Worm (Caenorhabditis elegans) whole organism, mixed stage, embryonic: ENCODE measurements around the gene F48G7.10.
A peak's percentile ranks its signal among the peaks of the same experiment; 100 is the strongest.

ENCODE experiments used
- M03D4.4 ChIP-seq: sonication (generic microtip); optimal IDR thresholded peaks from 2 replicates; lab custom pipeline; 2017; ENCODE audit warnings: mild to moderate bottlenecking, missing genetic modification characterization, missing compliant biosample characterization
- bed-3 ChIP-seq: fragments of 200-800 bp; sonication (Bioruptor generic); optimal IDR thresholded peaks from 3 replicates; lab custom pipeline; 2018; ENCODE audit warnings: mild to moderate bottlenecking, missing genetic modification characterization, moderate library complexity, missing compliant biosample characterization
- ceh-39 ChIP-seq: fragments of 150-350 bp; optimal IDR thresholded peaks from 2 replicates; lab custom pipeline; 2014; ENCODE audit warnings: missing biosample characterization, missing genetic modification characterization
- ceh-43 ChIP-seq: fragments of 200-800 bp; sonication (Bioruptor generic); optimal IDR thresholded peaks from 2 replicates; lab custom pipeline; 2018; ENCODE audit warnings: mild to moderate bottlenecking, missing genetic modification characterization, moderate library complexity, missing compliant biosample characterization
- ceh-83 ChIP-seq: fragments of 200-800 bp; sonication (Bioruptor generic); optimal IDR thresholded peaks from 2 replicates; lab custom pipeline; 2018; ENCODE audit warnings: mild to moderate bottlenecking, missing genetic modification characterization, missing compliant biosample characterization
- ces-1 ChIP-seq: fragments of 150-350 bp; optimal IDR thresholded peaks from 2 replicates; lab custom pipeline; 2014; ENCODE audit warnings: missing biosample characterization, missing genetic modification reagents, missing genetic modification characterization
- cnd-1 ChIP-seq: fragments of 200-800 bp; sonication (Bioruptor generic); optimal IDR thresholded peaks from 2 replicates; lab custom pipeline; 2018; ENCODE audit warnings: mild to moderate bottlenecking, missing genetic modification characterization, missing compliant biosample characterization
- elt-1 ChIP-seq: sonication (generic microtip); optimal IDR thresholded peaks from 2 replicates; lab custom pipeline; 2017; ENCODE audit warnings: missing genetic modification characterization, mild to moderate bottlenecking, missing compliant biosample characterization, antibody characterized with exemption, moderate library complexity, borderline replicate concordance; ENCODE audit not compliant: insufficient read depth
- elt-3 ChIP-seq: fragments of 150-350 bp; optimal IDR thresholded peaks from 2 replicates; lab custom pipeline; 2014; ENCODE audit warnings: missing biosample characterization, missing genetic modification characterization
- ham-2 ChIP-seq: fragments of 200-800 bp; sonication (Bioruptor generic); optimal IDR thresholded peaks from 2 replicates; lab custom pipeline; 2018; ENCODE audit warnings: mild to moderate bottlenecking, missing genetic modification characterization, missing compliant biosample characterization
- hlh-1 ChIP-seq: fragments of 150-350 bp; optimal IDR thresholded peaks from 2 replicates; lab custom pipeline; 2014; ENCODE audit warnings: missing biosample characterization, missing genetic modification reagents, missing genetic modification characterization
- lin-32 ChIP-seq: fragments of 200-800 bp; sonication (Bioruptor generic); optimal IDR thresholded peaks from 2 replicates; lab custom pipeline; 2018; ENCODE audit warnings: mild to moderate bottlenecking, missing genetic modification characterization, missing compliant biosample characterization
- lsy-2 ChIP-seq: fragments of 150-350 bp; optimal IDR thresholded peaks from 2 replicates; lab custom pipeline; 2014; ENCODE audit warnings: missing biosample characterization, missing genetic modification characterization
- mab-5 ChIP-seq: fragments of 150-350 bp; optimal IDR thresholded peaks from 2 replicates; lab custom pipeline; 2014; ENCODE audit warnings: missing biosample characterization, missing genetic modification characterization
- mls-2 ChIP-seq: sonication (generic microtip); optimal IDR thresholded peaks from 2 replicates; lab custom pipeline; 2016; ENCODE audit warnings: mild to moderate bottlenecking, missing genetic modification characterization, moderate library complexity, missing compliant biosample characterization
- nhr-12 ChIP-seq: fragments of 150-350 bp; optimal IDR thresholded peaks from 2 replicates; lab custom pipeline; 2014; ENCODE audit warnings: missing biosample characterization, missing genetic modification characterization
- nhr-2 ChIP-seq: fragments of 150-350 bp; optimal IDR thresholded peaks from 2 replicates; lab custom pipeline; 2014; ENCODE audit warnings: missing biosample characterization, missing genetic modification characterization
- nhr-237 ChIP-seq: fragments of 150-350 bp; optimal IDR thresholded peaks from 2 replicates; lab custom pipeline; 2014; ENCODE audit warnings: missing biosample characterization, missing genetic modification characterization
- nhr-28 ChIP-seq: fragments of 150-350 bp; optimal IDR thresholded peaks from 2 replicates; lab custom pipeline; 2014; ENCODE audit warnings: missing biosample characterization, missing genetic modification characterization
- nhr-76 ChIP-seq: sonication (generic microtip); optimal IDR thresholded peaks from 2 replicates; lab custom pipeline; 2017; ENCODE audit warnings: missing biosample characterization, missing genetic modification characterization
- pha-4 ChIP-seq: fragments of 150-350 bp; optimal IDR thresholded peaks from 2 replicates; lab custom pipeline; 2018; ENCODE audit warnings: missing biosample characterization, missing genetic modification reagents, missing genetic modification characterization
- sem-2 ChIP-seq: fragments of 200-800 bp; sonication (Bioruptor generic); optimal IDR thresholded peaks from 2 replicates; lab custom pipeline; 2018; ENCODE audit warnings: mild to moderate bottlenecking, missing genetic modification characterization, missing compliant biosample characterization
- snpc-4 ChIP-seq: fragments of 150-350 bp; optimal IDR thresholded peaks from 2 replicates; lab custom pipeline; 2014; ENCODE audit warnings: missing biosample characterization, missing genetic modification characterization
- tbx-8 ChIP-seq: fragments of 200-800 bp; sonication (Bioruptor generic); optimal IDR thresholded peaks from 2 replicates; lab custom pipeline; 2018; ENCODE audit warnings: mild to moderate bottlenecking, missing genetic modification characterization, moderate library complexity, missing compliant biosample characterization
- unc-120 ChIP-seq: sonication (generic microtip); optimal IDR thresholded peaks from 2 replicates; lab custom pipeline; 2017; ENCODE audit warnings: missing genetic modification characterization, missing compliant biosample characterization; ENCODE audit not compliant: poor library complexity, severe bottlenecking
- unc-39 ChIP-seq: fragments of 150-350 bp; optimal IDR thresholded peaks from 2 replicates; lab custom pipeline; 2014; ENCODE audit warnings: missing biosample characterization, missing genetic modification characterization
- unc-62 ChIP-seq: fragments of 150-350 bp; optimal IDR thresholded peaks from 2 replicates; lab custom pipeline; 2014; ENCODE audit warnings: missing biosample characterization, missing genetic modification reagents, missing genetic modification characterization
- zip-8 ChIP-seq: fragments of 150-350 bp; optimal IDR thresholded peaks from 2 replicates; lab custom pipeline; 2014; ENCODE audit warnings: missing biosample characterization, missing genetic modification characterization
- ztf-11 ChIP-seq: fragments of 150-350 bp; optimal IDR thresholded peaks from 2 replicates; lab custom pipeline; 2014; ENCODE audit warnings: missing biosample characterization, missing genetic modification characterization

F48G7.10 gene

DNA sequence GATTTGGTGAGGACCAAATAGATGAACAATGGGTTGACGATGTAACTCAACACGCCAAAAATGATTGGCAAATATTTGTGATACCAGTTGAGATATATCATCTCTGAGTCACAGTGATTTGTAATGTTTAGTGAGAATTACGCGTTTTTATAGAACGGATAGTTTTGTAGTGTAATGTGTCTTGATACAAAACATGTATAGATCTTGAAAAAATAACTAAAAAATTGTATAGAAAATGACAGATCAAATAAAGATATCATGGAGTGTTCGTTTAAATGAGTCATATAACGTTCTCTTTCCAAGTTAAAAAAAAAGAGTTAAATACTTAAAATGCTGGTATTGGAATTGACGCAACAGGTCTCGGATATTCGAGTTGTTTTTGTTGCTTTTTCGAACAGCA, 19.6 kb upstream of the F48G7.10 start, which contains the start of gene srj-6:
srj-6 (minus strand) TSS at position 101 of the 400 bp plus-strand sequence.
- TF ChIP-seq nhr-237 (tag; lab: Kevin White, UChicago), result no peak
- no peak for TF ChIP-seq nhr-12 (tag; lab: Kevin White, UChicago)
- TF ChIP-seq zip-8 (tag; lab: Kevin White, UChicago), result no peak
- no peak for TF ChIP-seq ztf-11 (tag; lab: Kevin White, UChicago)
- TF ChIP-seq bed-3 (GFP tag; lab: Kevin White, UChicago), result no peak
- no peak for TF ChIP-seq lsy-2
- TF ChIP-seq nhr-28 (tag; lab: Kevin White, UChicago), result no peak
- TF ChIP-seq snpc-4 (tag; lab: Kevin White, UChicago), result no peak
- TF ChIP-seq nhr-2 (tag; lab: Kevin White, UChicago), result no peak
- no peak for TF ChIP-seq nhr-76 (tag; lab: Kevin White, UChicago)
- no peak for TF ChIP-seq pha-4
- no peak for TF ChIP-seq ceh-43
- no peak for TF ChIP-seq unc-39 (tag; lab: Kevin White, UChicago)
- no peak for TF ChIP-seq ham-2 (GFP tag; lab: Kevin White, UChicago)
- TF ChIP-seq elt-1 (tag; lab: Kevin White, UChicago), result no peak
- no peak for TF ChIP-seq lin-32 (GFP tag; lab: Kevin White, UChicago)
- TF ChIP-seq, all 35 proteins: peak for 0

ce11 chrV:652940-653339, 18.2 kb upstream of the F48G7.10 start, which contains the start of gene srj-5:
TSS of gene srj-5 (minus strand) at chrV:653040.
- no peak for TF ChIP-seq snpc-4 (tag; lab: Kevin White, UChicago)
- TF ChIP-seq cnd-1 (tag; lab: Kevin White, UChicago), result no peak
- TF ChIP-seq lin-32 (GFP tag; lab: Kevin White, UChicago), result no peak
- no peak for TF ChIP-seq sem-2 (GFP tag; lab: Kevin White, UChicago)
- TF ChIP-seq zip-8 (tag; lab: Kevin White, UChicago), result no peak
- TF ChIP-seq pha-4, result no peak
- TF ChIP-seq unc-120 (tag; lab: Kevin White, UChicago), result no peak
- TF ChIP-seq M03D4.4 (tag; lab: Kevin White, UChicago), result no peak
- TF ChIP-seq mab-5 (tag; lab: Kevin White, UChicago), result no peak
- TF ChIP-seq ham-2 (GFP tag; lab: Kevin White, UChicago), result no peak
- no peak for TF ChIP-seq unc-39 (tag; lab: Kevin White, UChicago)
- TF ChIP-seq nhr-28 (tag; lab: Kevin White, UChicago), result no peak

DNA sequence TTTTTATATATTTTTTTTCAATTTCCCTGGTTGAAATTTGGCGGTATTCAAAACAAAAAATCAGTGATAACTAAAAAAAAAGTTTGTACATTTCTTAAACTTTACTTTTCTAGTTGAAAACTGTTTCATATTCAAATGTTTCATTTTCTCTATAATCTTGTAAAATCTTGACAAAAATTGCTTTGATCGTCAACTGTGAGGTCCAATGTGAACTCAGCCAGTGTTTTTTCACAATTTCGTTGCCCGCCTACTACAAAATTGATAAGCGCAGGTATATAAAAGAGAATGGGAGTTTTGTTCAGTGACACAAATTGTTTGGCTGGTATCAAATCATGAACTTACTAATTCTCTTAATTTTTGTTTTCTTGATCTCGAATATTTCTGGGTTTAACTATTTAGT, 12.1 kb upstream of the F48G7.10 start, which contains the start of gene ugt-42:
ugt-42 (plus strand) TSS at position 301 of the 400 bp plus-strand sequence.
- TF ChIP-seq nhr-12 (tag; lab: Kevin White, UChicago), result no peak
- no peak for TF ChIP-seq elt-1 (tag; lab: Kevin White, UChicago)
- no peak for TF ChIP-seq zip-8 (tag; lab: Kevin White, UChicago)
- TF ChIP-seq sem-2 (GFP tag; lab: Kevin White, UChicago), result no peak
- no peak for TF ChIP-seq ceh-39
- no peak for TF ChIP-seq lin-32 (GFP tag; lab: Kevin White, UChicago)
- TF ChIP-seq unc-62 (GFP tag; lab: Kevin White, UChicago), result no peak
- no peak for TF ChIP-seq hlh-1 (tag; lab: Kevin White, UChicago)
- TF ChIP-seq nhr-237 (tag; lab: Kevin White, UChicago), result no peak
- no peak for TF ChIP-seq tbx-8
- TF ChIP-seq mab-5 (tag; lab: Kevin White, UChicago), result no peak
- TF ChIP-seq pha-4, result no peak
- no peak for TF ChIP-seq ceh-83 (GFP tag; lab: Kevin White, UChicago)
- TF ChIP-seq nhr-2 (tag; lab: Kevin White, UChicago), result no peak
- TF ChIP-seq elt-3 (tag; lab: Kevin White, UChicago), result no peak
- TF ChIP-seq ces-1, result no peak
- no peak for TF ChIP-seq bed-3 (GFP tag; lab: Kevin White, UChicago)
- TF ChIP-seq mls-2 (tag; lab: Kevin White, UChicago), result no peak
- TF ChIP-seq lsy-2, result no peak

- TF ChIP-seq lin-32 (GFP tag; lab: Kevin White, UChicago) (no peak), nhr-237 (tag; lab: Kevin White, UChicago) (no peak), sem-2 (GFP tag; lab: Kevin White, UChicago) (no peak), ham-2 (GFP tag; lab: Kevin White, UChicago) (no peak)
Measured at ce11 chrV:646129-646528, 11.4 kb upstream of the F48G7.10 start, which contains the start of gene F48G7.12. TSS of gene F48G7.12 (minus strand) at chrV:646229.

DNA sequence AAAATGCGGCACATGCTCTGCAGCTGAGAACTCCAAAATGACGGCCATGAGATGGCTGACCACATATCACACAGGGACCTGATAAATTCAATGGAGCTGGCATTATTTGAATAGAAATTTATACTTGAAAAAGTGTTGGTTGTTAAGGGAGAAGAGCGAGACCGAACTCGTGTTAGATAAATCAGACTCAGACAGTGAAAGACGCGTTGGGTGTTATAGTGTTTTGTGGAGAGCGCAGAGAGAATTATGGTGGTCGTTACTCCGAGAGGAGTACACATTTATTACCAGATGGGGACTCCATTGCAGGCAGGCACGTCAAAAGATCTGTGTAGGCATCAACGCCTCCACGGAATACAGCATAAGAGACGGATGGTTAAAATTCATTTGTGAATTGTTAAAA, 8.0 kb upstream of the F48G7.10 start, which contains the start of gene nhr-190:
nhr-190 (minus strand) TSS at position 175 of the 400 bp plus-strand sequence.
- TF ChIP-seq ceh-43 (no peak), tbx-8 (no peak), unc-120 (tag; lab: Kevin White, UChicago) (peak; percentile 22), ces-1 (peak; percentile 41)
